Fruit fly (Drosophila melanogaster) whole organism: Measurements from ENCODE around the gene bi.

Experiments
- EcR ChIP-seq, 2 experiments: fragments of >200 bp; optimal IDR thresholded peaks; 2 replicates each; lab custom pipeline; 2017; ENCODE audit warnings: missing biosample characterization in 2 of 2, missing genetic modification characterization in 2 of 2, missing genetic modification reagents in 2 of 2
- usp ChIP-seq: fragments of >200 bp; optimal IDR thresholded peaks from 2 replicates; lab custom pipeline; 2017; ENCODE audit warnings: missing biosample characterization, missing genetic modification characterization, mixed read lengths

DNA sequence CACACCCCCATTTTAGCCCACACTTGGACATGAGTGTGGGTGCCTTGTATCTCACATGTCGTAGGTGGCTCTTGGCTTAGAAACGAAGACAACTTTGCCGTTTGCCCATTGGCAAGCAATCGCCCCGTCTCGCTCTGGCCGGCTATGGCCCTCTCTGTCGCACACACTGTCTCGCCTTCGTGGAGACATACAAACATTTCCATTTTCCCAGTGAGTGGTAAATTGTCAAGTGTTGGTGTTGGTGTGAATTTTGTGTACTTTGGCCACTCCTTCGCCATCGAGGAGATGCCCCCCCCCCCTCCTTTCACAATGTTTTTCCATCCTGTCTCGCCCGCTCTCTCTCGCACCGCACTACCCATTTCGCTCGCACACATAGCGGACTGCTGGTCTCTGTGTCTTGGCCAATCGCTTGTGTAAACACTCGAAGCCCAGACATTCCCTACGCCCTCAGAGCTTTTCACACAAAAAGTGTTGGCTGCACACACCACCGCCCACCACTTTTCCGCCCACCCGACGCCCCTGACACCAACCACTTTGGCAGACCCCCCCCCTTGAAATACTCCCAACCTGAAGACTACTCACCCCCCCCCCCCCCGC is 7.5 kb downstream of the bi start:
- TF ChIP-seq EcR (GFP tag; optimal IDR thresholded peaks at IDR 0.05; lab: Kevin White, UChicago), result no peak
- no peak for TF ChIP-seq usp
